Worm (Caenorhabditis elegans) whole organism, L1 larva: ENCODE measurements around the gene rps-2.

Source experiments
- aly-2 ChIP-seq: fragments of 150-350 bp; optimal IDR thresholded peaks from 2 replicates; lab custom pipeline; 2014; ENCODE audit warnings: missing biosample characterization, missing genetic modification characterization
- grh-1 ChIP-seq: fragments of 200-800 bp; sonication (Bioruptor generic); IDR thresholded peaks from 2 replicates; pipeline ENCODE4 v1.3.6; 2022; ENCODE audit warnings: missing genetic modification reagents, missing genetic modification characterization, missing compliant biosample characterization
- lin-35 ChIP-seq, 2 experiments: fragments of 150-350 bp; optimal IDR thresholded peaks; 2 replicates each; lab custom pipeline; 2014; ENCODE audit warnings: missing biosample characterization in 2 of 2, missing genetic modification characterization in 2 of 2, missing genetic modification reagents in 2 of 2
- nhr-12 ChIP-seq: sonication (generic microtip); optimal IDR thresholded peaks from 2 replicates; lab custom pipeline; 2017; ENCODE audit warnings: missing biosample characterization, missing genetic modification characterization
- nhr-28 ChIP-seq: fragments of 150-350 bp; optimal IDR thresholded peaks from 2 replicates; lab custom pipeline; 2014; ENCODE audit warnings: missing biosample characterization, missing genetic modification characterization
- skn-1 ChIP-seq: fragments of 150-350 bp; optimal IDR thresholded peaks from 2 replicates; lab custom pipeline; 2014; ENCODE audit warnings: missing biosample characterization, missing genetic modification characterization
- snpc-4 ChIP-seq: fragments of 150-350 bp; optimal IDR thresholded peaks from 2 replicates; lab custom pipeline; 2014; ENCODE audit warnings: missing biosample characterization, missing genetic modification characterization

- no peak for TF ChIP-seq aly-2 (tag; lab: Kevin White, UChicago)
- no peak for TF ChIP-seq snpc-4
- TF ChIP-seq nhr-12, result no peak
- no peak for TF ChIP-seq nhr-28 (tag; lab: Kevin White, UChicago)
- no peak for TF ChIP-seq lin-35 (GFP tag; optimal IDR thresholded peaks at IDR 0.05; lab: Kevin White, UChicago)
- TF ChIP-seq grh-1 (GFP tag; lab: Robert Waterston, UW), result no peak
- no peak for TF ChIP-seq skn-1
These were observed 47.2 kb downstream of the rps-2 start, which contains the start of gene srt-73 for ce11 chrIV:7879017-7879416.
